Fruit fly (Drosophila melanogaster) whole organism: Measurements from ENCODE around the gene Rpn10.

Experiments
- pan ChIP-seq: fragments of >200 bp; optimal IDR thresholded peaks from 2 replicates; lab custom pipeline; 2017
- usp ChIP-seq: fragments of >200 bp; optimal IDR thresholded peaks from 2 replicates; lab custom pipeline; 2017; ENCODE audit warnings: missing biosample characterization, missing genetic modification characterization, mixed read lengths

DNA sequence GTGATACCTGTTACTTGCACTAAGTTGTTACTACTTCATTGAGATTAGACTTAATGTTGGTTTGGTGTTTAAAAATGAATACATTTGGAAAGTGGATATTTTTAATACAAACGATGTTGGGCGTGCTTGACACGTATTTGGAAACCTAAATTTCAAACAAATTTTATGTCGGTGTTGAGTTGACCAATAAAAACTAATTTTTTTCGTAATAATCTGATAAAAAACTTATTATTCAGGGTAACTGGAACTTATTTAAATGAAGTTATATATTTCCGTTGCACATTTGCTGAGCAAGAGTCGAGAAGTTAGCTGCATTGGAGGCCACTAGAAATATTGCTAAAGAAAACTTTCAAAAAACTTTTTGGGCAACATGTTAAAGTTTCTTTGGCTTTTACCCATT, 5.3 kb downstream of the Rpn10 start, which contains the start of gene CG33290:
- TF ChIP-seq usp (GFP tag; lab: Kevin White, UChicago) (no peak), pan (lab: Kevin White, UChicago) (no peak)
